Worm (Caenorhabditis elegans) whole organism, late embryonic: ENCODE data around the gene B0495.9.

ENCODE experiments used
- C08G9.2 ChIP-seq: sonication (generic microtip); optimal IDR thresholded peaks from 2 replicates; lab custom pipeline; 2016; ENCODE audit warnings: mild to moderate bottlenecking, missing genetic modification characterization, moderate library complexity, missing compliant biosample characterization
- C38D4.7 ChIP-seq: fragments of 200-800 bp; sonication (Bioruptor generic); optimal IDR thresholded peaks from 2 replicates; lab custom pipeline; 2018; ENCODE audit warnings: mild to moderate bottlenecking, missing genetic modification characterization, moderate library complexity, missing compliant biosample characterization
- F13H6.1 ChIP-seq: sonication (generic microtip); optimal IDR thresholded peaks from 2 replicates; lab custom pipeline; 2016; ENCODE audit warnings: missing genetic modification characterization, missing compliant biosample characterization
- K09A11.1 ChIP-seq: sonication (generic microtip); optimal IDR thresholded peaks from 2 replicates; lab custom pipeline; 2017; ENCODE audit warnings: antibody characterized with exemption, mild to moderate bottlenecking, missing genetic modification characterization, missing compliant biosample characterization; ENCODE audit not compliant: insufficient read depth
- Y22D7AL.16 ChIP-seq: sonication (generic microtip); optimal IDR thresholded peaks from 2 replicates; lab custom pipeline; 2016; ENCODE audit warnings: missing genetic modification characterization, missing compliant biosample characterization
- ahr-1 ChIP-seq: sonication (generic microtip); optimal IDR thresholded peaks from 2 replicates; lab custom pipeline; 2016; ENCODE audit warnings: missing genetic modification characterization, missing compliant biosample characterization
- ceh-14 ChIP-seq: sonication (generic microtip); optimal IDR thresholded peaks from 2 replicates; lab custom pipeline; 2016; ENCODE audit warnings: missing genotype, missing genetic modification characterization, missing compliant biosample characterization
- ceh-18 ChIP-seq: sonication (generic microtip); optimal IDR thresholded peaks from 2 replicates; lab custom pipeline; 2016; ENCODE audit warnings: missing genetic modification characterization, missing compliant biosample characterization
- ceh-2 ChIP-seq: sonication (generic microtip); optimal IDR thresholded peaks from 2 replicates; lab custom pipeline; 2016; ENCODE audit warnings: missing genotype, missing genetic modification characterization, missing compliant biosample characterization
- ceh-22 ChIP-seq: sonication (generic microtip); optimal IDR thresholded peaks from 2 replicates; lab custom pipeline; 2017; ENCODE audit warnings: missing biosample characterization, missing genetic modification characterization
- ceh-24 ChIP-seq: sonication (generic microtip); optimal IDR thresholded peaks from 2 replicates; lab custom pipeline; 2016; ENCODE audit warnings: mild to moderate bottlenecking, missing genetic modification characterization, missing compliant biosample characterization
- ceh-45 ChIP-seq: fragments of 200-800 bp; sonication (Bioruptor generic); IDR thresholded peaks from 2 replicates; pipeline ENCODE4 v1.3.6; 2022; ENCODE audit warnings: missing genetic modification reagents, missing genetic modification characterization, missing compliant biosample characterization
- ceh-48 ChIP-seq: sonication (generic microtip); optimal IDR thresholded peaks from 2 replicates; lab custom pipeline; 2016; ENCODE audit warnings: missing genetic modification characterization, inconsistent platforms, missing compliant biosample characterization
- ceh-6 ChIP-seq: fragments of 200-800 bp; sonication (Bioruptor generic); optimal IDR thresholded peaks from 2 replicates; lab custom pipeline; 2018; ENCODE audit warnings: mild to moderate bottlenecking, missing genetic modification characterization, missing compliant biosample characterization
- ceh-9 ChIP-seq: sonication (generic microtip); optimal IDR thresholded peaks from 2 replicates; lab custom pipeline; 2016; ENCODE audit warnings: mild to moderate bottlenecking, missing genetic modification characterization, inconsistent platforms, missing compliant biosample characterization
- che-1 ChIP-seq: sonication (generic microtip); optimal IDR thresholded peaks from 2 replicates; lab custom pipeline; 2016; ENCODE audit warnings: mild to moderate bottlenecking, missing genetic modification characterization, missing compliant biosample characterization
- dmd-4 ChIP-seq: sonication (generic microtip); optimal IDR thresholded peaks from 2 replicates; lab custom pipeline; 2016; ENCODE audit warnings: borderline replicate concordance, missing genetic modification characterization, missing compliant biosample characterization
- dve-1 ChIP-seq: sonication (generic microtip); optimal IDR thresholded peaks from 2 replicates; lab custom pipeline; 2017; ENCODE audit warnings: antibody characterized with exemption, mild to moderate bottlenecking, missing genetic modification characterization, missing compliant biosample characterization
- elt-2 ChIP-seq: sonication (generic microtip); optimal IDR thresholded peaks from 2 replicates; lab custom pipeline; 2016; ENCODE audit warnings: missing genetic modification reagents, missing genetic modification characterization, missing compliant biosample characterization
- elt-4 ChIP-seq: sonication (generic microtip); optimal IDR thresholded peaks from 2 replicates; lab custom pipeline; 2016; ENCODE audit warnings: missing genetic modification characterization, missing compliant biosample characterization
- eyg-1 ChIP-seq: sonication (generic microtip); optimal IDR thresholded peaks from 2 replicates; lab custom pipeline; 2016; ENCODE audit warnings: missing genotype, missing genetic modification characterization, missing compliant biosample characterization
- fax-1 ChIP-seq: sonication (generic microtip); optimal IDR thresholded peaks from 2 replicates; lab custom pipeline; 2016; ENCODE audit warnings: missing genotype, missing genetic modification characterization, missing compliant biosample characterization
- fkh-10 ChIP-seq: fragments of 150-350 bp; optimal IDR thresholded peaks from 2 replicates; lab custom pipeline; 2014; ENCODE audit warnings: missing biosample characterization, missing genetic modification reagents, missing genetic modification characterization
- fkh-6 ChIP-seq: sonication (generic microtip); optimal IDR thresholded peaks from 2 replicates; lab custom pipeline; 2016; ENCODE audit warnings: missing genetic modification characterization, missing compliant biosample characterization
- gmeb-2 ChIP-seq: sonication (generic microtip); optimal IDR thresholded peaks from 2 replicates; lab custom pipeline; 2016; ENCODE audit warnings: missing genetic modification characterization, inconsistent platforms, missing compliant biosample characterization
- hlh-13 ChIP-seq: fragments of 200-800 bp; sonication (Bioruptor generic); optimal IDR thresholded peaks from 2 replicates; lab custom pipeline; 2018; ENCODE audit warnings: mild to moderate bottlenecking, missing genetic modification characterization, missing compliant biosample characterization
- hlh-15 ChIP-seq: sonication (generic microtip); optimal IDR thresholded peaks from 2 replicates; lab custom pipeline; 2016; ENCODE audit warnings: missing genetic modification characterization, missing compliant biosample characterization
- lim-6 ChIP-seq: sonication (generic microtip); optimal IDR thresholded peaks from 2 replicates; lab custom pipeline; 2016; ENCODE audit warnings: missing genetic modification characterization, missing compliant biosample characterization
- nfya-1 ChIP-seq: sonication (generic microtip); optimal IDR thresholded peaks from 2 replicates; lab custom pipeline; 2017; ENCODE audit warnings: missing genetic modification characterization, mild to moderate bottlenecking, missing compliant biosample characterization, antibody characterized with exemption, moderate library complexity
- nhr-11 ChIP-seq: fragments of 150-350 bp; optimal IDR thresholded peaks from 2 replicates; lab custom pipeline; 2014; ENCODE audit warnings: missing biosample characterization, missing genetic modification characterization
- nhr-232 ChIP-seq: sonication (generic microtip); optimal IDR thresholded peaks from 2 replicates; lab custom pipeline; 2016; ENCODE audit warnings: missing genetic modification characterization, missing compliant biosample characterization
- odd-2 ChIP-seq: sonication (generic microtip); optimal IDR thresholded peaks from 2 replicates; lab custom pipeline; 2017; ENCODE audit warnings: antibody characterized with exemption, mild to moderate bottlenecking, missing genetic modification characterization, missing compliant biosample characterization
- pag-3 ChIP-seq: sonication (generic microtip); optimal IDR thresholded peaks from 2 replicates; lab custom pipeline; 2016; ENCODE audit warnings: missing compliant biosample characterization, missing genetic modification characterization, borderline replicate concordance
- pat-9 ChIP-seq: fragments of 200-800 bp; sonication (Bioruptor generic); optimal IDR thresholded peaks from 2 replicates; lab custom pipeline; 2018; ENCODE audit warnings: mild to moderate bottlenecking, missing genetic modification characterization, moderate library complexity, missing compliant biosample characterization
- pax-1 ChIP-seq: fragments of 150-350 bp; optimal IDR thresholded peaks from 2 replicates; lab custom pipeline; 2014; ENCODE audit warnings: missing biosample characterization, missing genetic modification characterization
- pqm-1 ChIP-seq: sonication (generic microtip); optimal IDR thresholded peaks from 2 replicates; lab custom pipeline; 2016; ENCODE audit warnings: missing genetic modification characterization, missing compliant biosample characterization
- pros-1 ChIP-seq: fragments of 150-350 bp; optimal IDR thresholded peaks from 2 replicates; lab custom pipeline; 2014; ENCODE audit warnings: missing biosample characterization, missing genetic modification reagents, missing genetic modification characterization
- ref-2 ChIP-seq: sonication (generic microtip); optimal IDR thresholded peaks from 2 replicates; lab custom pipeline; 2016; ENCODE audit warnings: missing genetic modification characterization, missing compliant biosample characterization
- sdc-2 ChIP-seq: sonication (generic microtip); optimal IDR thresholded peaks from 2 replicates; lab custom pipeline; 2016; ENCODE audit warnings: missing genotype, missing genetic modification characterization, missing compliant biosample characterization
- sox-2 ChIP-seq: fragments of 200-800 bp; sonication (Bioruptor generic); IDR thresholded peaks from 2 replicates; pipeline ENCODE4 v1.3.6; 2022; ENCODE audit warnings: missing genetic modification reagents, missing genetic modification characterization, missing compliant biosample characterization
- syd-9 ChIP-seq: sonication (generic microtip); optimal IDR thresholded peaks from 2 replicates; lab custom pipeline; 2016; ENCODE audit warnings: mild to moderate bottlenecking, missing genetic modification characterization, moderate library complexity, missing compliant biosample characterization
- tbx-2 ChIP-seq: sonication (generic microtip); optimal IDR thresholded peaks from 2 replicates; lab custom pipeline; 2016; ENCODE audit warnings: missing genetic modification characterization, missing compliant biosample characterization
- tbx-7 ChIP-seq: sonication (generic microtip); optimal IDR thresholded peaks from 2 replicates; lab custom pipeline; 2016; ENCODE audit warnings: missing genotype, missing genetic modification characterization, missing compliant biosample characterization
- ttx-3 ChIP-seq: sonication (generic microtip); optimal IDR thresholded peaks from 2 replicates; lab custom pipeline; 2016; ENCODE audit warnings: missing genetic modification reagents, missing genetic modification characterization, missing compliant biosample characterization
- unc-42 ChIP-seq: sonication (generic microtip); optimal IDR thresholded peaks from 2 replicates; lab custom pipeline; 2016; ENCODE audit warnings: missing genotype, missing genetic modification characterization, missing compliant biosample characterization
- unc-55 ChIP-seq: sonication (generic microtip); optimal IDR thresholded peaks from 2 replicates; lab custom pipeline; 2017; ENCODE audit warnings: missing biosample characterization, missing genetic modification reagents, missing genetic modification characterization
- unc-86 ChIP-seq: sonication (generic microtip); optimal IDR thresholded peaks from 2 replicates; lab custom pipeline; 2016; ENCODE audit warnings: missing genetic modification characterization, missing compliant biosample characterization
- zip-5 ChIP-seq: sonication (generic microtip); optimal IDR thresholded peaks from 2 replicates; lab custom pipeline; 2016; ENCODE audit warnings: missing genetic modification characterization, missing compliant biosample characterization

The B0495.9 gene

DNA sequence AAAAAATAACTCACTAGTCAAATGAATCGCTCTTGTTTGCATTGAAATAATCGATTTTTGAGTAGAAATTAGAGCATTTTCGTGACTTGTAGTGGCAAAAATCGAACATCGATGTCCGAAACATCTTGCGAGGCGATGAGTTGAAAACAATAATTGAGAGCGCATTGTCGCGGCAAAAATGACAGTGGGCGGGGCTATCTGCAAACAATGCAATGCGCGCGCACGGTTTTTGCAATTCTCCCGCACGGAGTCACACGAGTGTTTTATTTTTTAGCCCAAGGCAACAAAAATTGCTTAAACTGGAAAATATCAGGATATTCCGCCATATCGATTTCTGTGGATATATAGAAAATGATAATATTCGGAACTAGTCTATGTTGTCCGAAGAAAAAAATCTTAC is at the start of gene B0495.9 (continued):
- TF ChIP-seq fkh-6 (tag; lab: Kevin White, UChicago) (peak; percentile 89), Y22D7AL.16 (tag; lab: Kevin White, UChicago) (peak; percentile 83), elt-4 (tag; lab: Kevin White, UChicago) (peak; percentile 61), fax-1 (peak; percentile 89), dve-1 (tag; lab: Kevin White, UChicago) (peak; percentile 13), F13H6.1 (tag; lab: Kevin White, UChicago) (peak; percentile 89), pros-1 (tag; lab: Kevin White, UChicago) (no peak), pqm-1 (tag; lab: Kevin White, UChicago) (peak; percentile 31), ref-2 (peak; percentile 96), C08G9.2 (tag; lab: Kevin White, UChicago) (peak; percentile 87), pat-9 (tag; lab: Kevin White, UChicago) (peak; percentile 90), unc-55 (no peak), sox-2 (GFP tag; lab: Robert Waterston, UW) (peak; percentile 80), ceh-2 (peak; percentile 87), C38D4.7 (GFP tag; lab: Kevin White, UChicago) (peak; percentile 88), odd-2 (tag; lab: Kevin White, UChicago) (peak; percentile 85)

DNA sequence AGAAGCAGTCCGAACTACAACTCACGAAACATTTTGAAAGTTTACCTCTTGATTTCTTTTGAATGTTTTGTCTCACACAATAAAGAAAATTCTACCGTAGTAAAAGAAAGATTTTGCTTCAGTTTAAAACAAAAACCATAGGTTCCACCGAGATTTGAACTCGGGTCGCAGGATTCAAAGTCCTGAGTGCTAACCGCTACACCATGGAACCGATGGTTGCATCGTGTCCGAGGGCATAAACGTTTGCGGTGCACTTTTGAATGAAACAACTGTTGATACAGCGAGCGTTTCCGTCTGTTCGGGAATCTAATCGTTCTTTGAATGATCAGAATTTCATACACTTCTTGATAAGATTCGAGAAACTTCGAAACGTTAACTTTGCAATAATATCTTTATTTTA is 48.3 kb upstream of the B0495.9 start:
- no peak for TF ChIP-seq pag-3
- TF ChIP-seq ceh-22 (tag; lab: Kevin White, UChicago), result no peak
- TF ChIP-seq sox-2 (GFP tag; lab: Robert Waterston, UW), result no peak
- TF ChIP-seq ceh-45, result no peak
- TF ChIP-seq nhr-11 (tag; lab: Kevin White, UChicago), result no peak
- TF ChIP-seq che-1 (tag; lab: Kevin White, UChicago), result peak; percentile 45
- no peak for TF ChIP-seq ceh-14 (tag; lab: Kevin White, UChicago)
- no peak for TF ChIP-seq pax-1 (tag; lab: Kevin White, UChicago)
- no peak for TF ChIP-seq tbx-7 (tag; lab: Kevin White, UChicago)
- no peak for TF ChIP-seq unc-86 (tag; lab: Kevin White, UChicago)
- no peak for TF ChIP-seq dmd-4 (tag; lab: Kevin White, UChicago)
- no peak for TF ChIP-seq ceh-18
- no peak for TF ChIP-seq fkh-10 (GFP tag; lab: Kevin White, UChicago)
- peak; percentile 2 for TF ChIP-seq ceh-6
- TF ChIP-seq elt-2 (tag; lab: Kevin White, UChicago), result peak; percentile 53
- TF ChIP-seq Y22D7AL.16 (tag; lab: Kevin White, UChicago), result no peak
- no peak for TF ChIP-seq ahr-1
- TF ChIP-seq K09A11.1 (tag; lab: Kevin White, UChicago), result no peak
- no peak for TF ChIP-seq ceh-48
- TF ChIP-seq nfya-1 (tag; lab: Kevin White, UChicago), result peak; percentile 17
- no peak for TF ChIP-seq zip-5 (tag; lab: Kevin White, UChicago)
- TF ChIP-seq pros-1 (tag; lab: Kevin White, UChicago), result no peak
- TF ChIP-seq nhr-232 (tag; lab: Kevin White, UChicago), result no peak
- TF ChIP-seq sdc-2 (tag; lab: Kevin White, UChicago), result no peak
- TF ChIP-seq ref-2, result peak; percentile 8
- no peak for TF ChIP-seq lim-6
- TF ChIP-seq hlh-15, result no peak
- TF ChIP-seq dve-1 (tag; lab: Kevin White, UChicago), result peak; percentile 46
- peak; percentile 22 for TF ChIP-seq C38D4.7 (GFP tag; lab: Kevin White, UChicago)

ce11 chrII:7755116-7755571 is 46.6 kb upstream of the B0495.9 start, which contains the start of the genes B0228.6 and B0228.1:
B0228.6 (minus strand) TSS chrII:7755166.
B0228.1 (plus strand) TSS chrII:7755343.
- peak; percentile 55 for TF ChIP-seq unc-55
- TF ChIP-seq ttx-3 (tag; lab: Kevin White, UChicago), result no peak
- no peak for TF ChIP-seq ceh-6
- TF ChIP-seq syd-9 (tag; lab: Kevin White, UChicago), result no peak
- TF ChIP-seq fax-1, result no peak
- no peak for TF ChIP-seq pqm-1 (tag; lab: Kevin White, UChicago)
- TF ChIP-seq unc-42 (tag; lab: Kevin White, UChicago), result peak; percentile 27
- TF ChIP-seq pros-1 (tag; lab: Kevin White, UChicago), result no peak
- TF ChIP-seq elt-2 (tag; lab: Kevin White, UChicago), result no peak
- TF ChIP-seq gmeb-2, result no peak
- TF ChIP-seq ceh-2, result no peak
- no peak for TF ChIP-seq ceh-14 (tag; lab: Kevin White, UChicago)
- no peak for TF ChIP-seq ceh-9 (tag; lab: Kevin White, UChicago)
- no peak for TF ChIP-seq eyg-1
- no peak for TF ChIP-seq zip-5 (tag; lab: Kevin White, UChicago)
- peak; percentile 24 for TF ChIP-seq tbx-2 (tag; lab: Kevin White, UChicago)
- TF ChIP-seq ceh-24, result no peak
- no peak for TF ChIP-seq elt-4 (tag; lab: Kevin White, UChicago)
- TF ChIP-seq ref-2, result no peak
- peak; percentile 96 for TF ChIP-seq ceh-48
- no peak for TF ChIP-seq hlh-13
- peak; percentile 26 for TF ChIP-seq nfya-1 (tag; lab: Kevin White, UChicago)
